Worm (Caenorhabditis elegans): ENCODE results near the gene R01H10.4.

R01H10.4 gene

DNA sequence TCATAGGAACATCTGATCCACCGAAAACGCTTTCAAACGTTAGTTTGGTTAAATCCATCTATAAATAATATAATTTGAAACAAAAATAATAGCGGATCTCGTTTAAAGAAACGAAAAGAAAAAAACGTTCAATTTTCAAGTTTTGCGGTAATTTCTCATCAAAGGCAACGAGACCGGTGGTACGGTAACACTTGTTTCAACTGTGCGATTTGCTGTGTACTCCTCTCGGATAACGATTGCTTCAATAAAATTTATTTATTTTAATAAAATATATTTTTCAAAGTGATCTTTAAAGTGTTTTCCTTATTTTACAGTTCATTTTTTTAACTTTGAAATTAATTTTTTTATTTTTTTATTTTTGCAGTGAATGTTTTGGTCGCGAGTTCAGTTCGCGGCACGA, 36.0 kb upstream of the R01H10.4 start, which contains the start of the genes rde-4 and cox-14:
Gene rde-4, minus strand, starts transcription at position 60 of the 400 bp plus-strand sequence.
Gene cox-14, plus strand, starts transcription at position 356 of the 400 bp plus-strand sequence.
- TF ChIP-seq unc-55 (GFP tag; optimal IDR thresholded peaks at IDR 0.05) (peak; percentile 98), mdl-1 (tag; optimal IDR thresholded peaks at IDR 0.05) (peak in 1 of 2 experiments; percentile 54), ceh-82 (tag; optimal IDR thresholded peaks at IDR 0.05) (no peak), zag-1 (tag; optimal IDR thresholded peaks at IDR 0.05) (no peak), lsy-2 (tag; optimal IDR thresholded peaks at IDR 0.05) (peak; percentile 97 to 99), nhr-10 (tag; optimal IDR thresholded peaks at IDR 0.05) (no peak), R02D3.7 (tag; optimal IDR thresholded peaks at IDR 0.05) (peak; percentile 5), egl-27 (tag; optimal IDR thresholded peaks at IDR 0.05) (no peak), nhr-6 (tag; optimal IDR thresholded peaks at IDR 0.05) (peak; percentile 60), ztf-4 (tag; optimal IDR thresholded peaks at IDR 0.05) (peak; percentile 1), nhr-11 (tag; optimal IDR thresholded peaks at IDR 0.05) (no peak), C34F6.9 (tag; optimal IDR thresholded peaks at IDR 0.05) (peak; percentile 91), lin-11 (tag; optimal IDR thresholded peaks at IDR 0.05) (peak; percentile 61), nhr-237 (tag; optimal IDR thresholded peaks at IDR 0.05) (no peak), nhr-25 (tag; optimal IDR thresholded peaks at IDR 0.05) (peak; percentile 86), ztf-11 (tag; optimal IDR thresholded peaks at IDR 0.05) (no peak), sma-9 (GFP tag; optimal IDR thresholded peaks at IDR 0.05) (no peak), sma-9 (tag; optimal IDR thresholded peaks at IDR 0.05) (no peak), ama-1 (optimal IDR thresholded peaks at IDR 0.05) (peak; percentile 41), unc-62 (GFP tag; optimal IDR thresholded peaks at IDR 0.05) (no peak), gmeb-1 (tag; optimal IDR thresholded peaks at IDR 0.05) (peak; percentile 91), aly-2 (tag; optimal IDR thresholded peaks at IDR 0.05) (no peak), nhr-23 (tag; optimal IDR thresholded peaks at IDR 0.05) (no peak), ZK546.5 (tag; optimal IDR thresholded peaks at IDR 0.05) (peak; percentile 31), nhr-21 (tag; optimal IDR thresholded peaks at IDR 0.05) (peak; percentile 74), nhr-129 (tag; optimal IDR thresholded peaks at IDR 0.05) (peak; percentile 65), sem-4 (tag; optimal IDR thresholded peaks at IDR 0.05) (peak; percentile 72), skn-1 (tag; optimal IDR thresholded peaks at IDR 0.05) (peak; percentile 2), blmp-1 (tag; optimal IDR thresholded peaks at IDR 0.05; ENCODE audit: insufficient read depth) (peak; percentile 19), fos-1 (tag; optimal IDR thresholded peaks at IDR 0.05) (peak; percentile 60), elt-1 (tag; optimal IDR thresholded peaks at IDR 0.05) (no peak), ztf-1 (GFP tag; conservative IDR thresholded peaks at IDR 0.05) (no peak), nhr-12 (tag; optimal IDR thresholded peaks at IDR 0.05) (no peak), lin-13 (GFP tag; optimal IDR thresholded peaks at IDR 0.05) (peak; percentile 90), F13H6.1 (tag; optimal IDR thresholded peaks at IDR 0.05) (peak; percentile 66), unc-39 (tag; optimal IDR thresholded peaks at IDR 0.05) (no peak), mbf-1 (tag; optimal IDR thresholded peaks at IDR 0.05) (no peak), elt-3 (tag; optimal IDR thresholded peaks at IDR 0.05) (no peak), dmd-4 (tag; optimal IDR thresholded peaks at IDR 0.05) (no peak), sma-3 (GFP tag; optimal IDR thresholded peaks at IDR 0.05) (peak; percentile 81), Y55F3AM.14 (GFP tag; optimal IDR thresholded peaks at IDR 0.05) (no peak), peb-1 (tag; optimal IDR thresholded peaks at IDR 0.05) (no peak), lin-39 (tag; optimal IDR thresholded peaks at IDR 0.05) (no peak), ceh-16 (tag; optimal IDR thresholded peaks at IDR 0.05) (peak; percentile 25), alr-1 (tag; optimal IDR thresholded peaks at IDR 0.05) (no peak), mab-5 (tag; optimal IDR thresholded peaks at IDR 0.05) (peak; percentile 59), crh-2 (tag; optimal IDR thresholded peaks at IDR 0.05) (peak; percentile 90), nhr-77 (tag; optimal IDR thresholded peaks at IDR 0.05) (no peak), snpc-4 (tag; optimal IDR thresholded peaks at IDR 0.05) (peak; percentile 55)
